Fruit fly (Drosophila melanogaster): ENCODE results near the gene pygo.

pygo gene

dm6 chr3R:31580032-31580431, 467 bp downstream of the pygo start:
- TF ChIP-seq foxo (GFP tag; optimal IDR thresholded peaks at IDR 0.05) (no peak), Abd-B (GFP tag; optimal IDR thresholded peaks at IDR 0.05) (no peak), woc (GFP tag; optimal IDR thresholded peaks at IDR 0.05) (no peak), dsf (GFP tag; optimal IDR thresholded peaks at IDR 0.05; ENCODE audit: borderline replicate concordance) (no peak), OdsH (GFP tag; optimal IDR thresholded peaks at IDR 0.05) (no peak), pan (optimal IDR thresholded peaks at IDR 0.05) (no peak), fru (GFP tag; optimal IDR thresholded peaks at IDR 0.05) (no peak), CG32264 (GFP tag; optimal IDR thresholded peaks at IDR 0.05) (no peak), jim (GFP tag; optimal IDR thresholded peaks at IDR 0.05) (no peak), Hr78 (GFP tag; optimal IDR thresholded peaks at IDR 0.05) (no peak), HLH106 (tag; optimal IDR thresholded peaks at IDR 0.05) (no peak), N (GFP tag; optimal IDR thresholded peaks at IDR 0.05) (no peak), Vsx2 (GFP tag; optimal IDR thresholded peaks at IDR 0.05; ENCODE audit: partially characterized antibody) (no peak)

dm6 chr3R:31577351-31577750, 3.1 kb downstream of the pygo start:
- peak; percentile 97 for TF ChIP-seq Dfd (GFP tag; optimal IDR thresholded peaks at IDR 0.05)
- TF ChIP-seq HLH106 (tag; optimal IDR thresholded peaks at IDR 0.05): no peak
- TF ChIP-seq Dif (GFP tag; optimal IDR thresholded peaks at IDR 0.05; ENCODE audit: partially characterized antibody): no peak

- TF ChIP-seq CG9705 (GFP tag; optimal IDR thresholded peaks at IDR 0.05): no peak
- TF ChIP-seq CG32264 (GFP tag; optimal IDR thresholded peaks at IDR 0.05): no peak
- TF ChIP-seq HLH106 (tag; optimal IDR thresholded peaks at IDR 0.05): no peak
- TF ChIP-seq OdsH (GFP tag; optimal IDR thresholded peaks at IDR 0.05): no peak
- peak; percentile 42 for TF ChIP-seq h (GFP tag; optimal IDR thresholded peaks at IDR 0.05)
- no peak for TF ChIP-seq sage (GFP tag; optimal IDR thresholded peaks at IDR 0.05)
- no peak for TF ChIP-seq Dif (GFP tag; optimal IDR thresholded peaks at IDR 0.05; ENCODE audit: partially characterized antibody)
Measured at dm6 chr3R:31571885-31572292, 8.6 kb downstream of the pygo start, which contains the start of gene gammaCOP. gammaCOP (plus strand) TSS chr3R:31572143.

dm6 chr3R:31566738-31567137, 13.8 kb downstream of the pygo start:
- TF ChIP-seq foxo (GFP tag; optimal IDR thresholded peaks at IDR 0.05): no peak
- no peak for TF ChIP-seq Hr83 (GFP tag; optimal IDR thresholded peaks at IDR 0.05; ENCODE audit: poor library complexity, severe bottlenecking)
- no peak for TF ChIP-seq Myc (optimal IDR thresholded peaks at IDR 0.05)
- no peak for TF ChIP-seq usp (GFP tag; optimal IDR thresholded peaks at IDR 0.05)
- TF ChIP-seq br (GFP tag; optimal IDR thresholded peaks at IDR 0.05): no peak
- no peak for TF ChIP-seq brk (GFP tag; optimal IDR thresholded peaks at IDR 0.05)

- no peak for TF ChIP-seq jim (GFP tag; optimal IDR thresholded peaks at IDR 0.05)
- TF ChIP-seq usp (GFP tag; optimal IDR thresholded peaks at IDR 0.05): no peak
- no peak for TF ChIP-seq Abd-B (GFP tag; optimal IDR thresholded peaks at IDR 0.05)
- no peak for TF ChIP-seq Sp1 (GFP tag; optimal IDR thresholded peaks at IDR 0.05)
- TF ChIP-seq OdsH (GFP tag; optimal IDR thresholded peaks at IDR 0.05): no peak
- TF ChIP-seq N (GFP tag; optimal IDR thresholded peaks at IDR 0.05): no peak
- TF ChIP-seq Hr78 (GFP tag; optimal IDR thresholded peaks at IDR 0.05): no peak
- no peak for TF ChIP-seq brk (GFP tag; optimal IDR thresholded peaks at IDR 0.05)
Measured at dm6 chr3R:31565738-31566137, 14.8 kb downstream of the pygo start.

dm6 chr3R:31564588-31564987, 15.9 kb downstream of the pygo start:
- TF ChIP-seq lola (GFP tag; optimal IDR thresholded peaks at IDR 0.05) (no peak), dsf (GFP tag; optimal IDR thresholded peaks at IDR 0.05; ENCODE audit: borderline replicate concordance) (no peak), GATAd (GFP tag; optimal IDR thresholded peaks at IDR 0.05) (no peak), dmrt93B (GFP tag; optimal IDR thresholded peaks at IDR 0.05) (no peak), Hr78 (GFP tag; optimal IDR thresholded peaks at IDR 0.05) (no peak), Myc (optimal IDR thresholded peaks at IDR 0.05) (no peak), Dfd (GFP tag; optimal IDR thresholded peaks at IDR 0.05) (no peak), sv (GFP tag; optimal IDR thresholded peaks at IDR 0.05) (no peak), psq (GFP tag; optimal IDR thresholded peaks at IDR 0.05) (no peak), usp (GFP tag; optimal IDR thresholded peaks at IDR 0.05) (no peak), brk (GFP tag; optimal IDR thresholded peaks at IDR 0.05) (no peak), Sp1 (GFP tag; optimal IDR thresholded peaks at IDR 0.05) (no peak), ey (GFP tag; optimal IDR thresholded peaks at IDR 0.05) (no peak), woc (GFP tag; optimal IDR thresholded peaks at IDR 0.05) (no peak), rgr (GFP tag; optimal IDR thresholded peaks at IDR 0.05) (no peak), Vsx2 (GFP tag; optimal IDR thresholded peaks at IDR 0.05; ENCODE audit: partially characterized antibody) (no peak), CG32264 (GFP tag; optimal IDR thresholded peaks at IDR 0.05) (no peak), Hnf4 (GFP tag; optimal IDR thresholded peaks at IDR 0.05) (no peak), Abd-B (GFP tag; optimal IDR thresholded peaks at IDR 0.05) (no peak)
